Fruit fly (Drosophila melanogaster): ENCODE measurements around the gene CG31245.

dm6 chr3R:19425099-19425498 lies 48.1 kb upstream of the CG31245 start, which contains the start of gene CG3517:
- TF ChIP-seq CG8478 (optimal IDR thresholded peaks at IDR 0.05) (no peak), CTCF (optimal IDR thresholded peaks at IDR 0.05) (no peak)

Measured in S2 (cell line).